Fruit fly (Drosophila melanogaster) whole organism, prepupa: ENCODE measurements around the gene Hel89B.

Experiments used
- CG8632 ChIP-seq: fragments of 200-800 bp; sonication (Bioruptor generic); optimal IDR thresholded peaks from 3 replicates; lab custom pipeline; 2016; ENCODE audit warnings: missing biosample characterization, missing genetic modification characterization
- Eip75B ChIP-seq: fragments of 200-800 bp; sonication (Bioruptor generic); optimal IDR thresholded peaks from 3 replicates; lab custom pipeline; 2016; ENCODE audit warnings: missing biosample characterization, missing genetic modification characterization
- Hr39 ChIP-seq: fragments of 200-800 bp; sonication (Bioruptor generic); optimal IDR thresholded peaks from 2 replicates; lab custom pipeline; 2016; ENCODE audit warnings: missing biosample characterization, missing genetic modification characterization
- OdsH ChIP-seq: fragments of 200-800 bp; sonication (Bioruptor generic); optimal IDR thresholded peaks from 3 replicates; lab custom pipeline; 2016; ENCODE audit warnings: missing biosample characterization, missing genetic modification characterization
- pdm3 ChIP-seq: fragments of 200-800 bp; sonication (Bioruptor generic); optimal IDR thresholded peaks from 3 replicates; lab custom pipeline; 2016; ENCODE audit warnings: missing biosample characterization, missing genetic modification characterization
- topi ChIP-seq: fragments of 200-800 bp; sonication (Bioruptor generic); optimal IDR thresholded peaks from 3 replicates; lab custom pipeline; 2016; ENCODE audit warnings: missing biosample characterization, missing genetic modification characterization

- TF ChIP-seq CG8632 (no peak), Eip75B (GFP tag; lab: Kevin White, UChicago) (no peak), OdsH (GFP tag; lab: Kevin White, UChicago) (no peak), pdm3 (GFP tag; lab: Kevin White, UChicago) (no peak), Hr39 (GFP tag; lab: Kevin White, UChicago) (no peak), topi (GFP tag; lab: Kevin White, UChicago) (no peak)
Measured at dm6 chr3R:15987064-15987649, 14.1 kb downstream of the Hel89B start.
